Fruit fly (Drosophila melanogaster): Measurements from ENCODE around the gene sgg.

DNA sequence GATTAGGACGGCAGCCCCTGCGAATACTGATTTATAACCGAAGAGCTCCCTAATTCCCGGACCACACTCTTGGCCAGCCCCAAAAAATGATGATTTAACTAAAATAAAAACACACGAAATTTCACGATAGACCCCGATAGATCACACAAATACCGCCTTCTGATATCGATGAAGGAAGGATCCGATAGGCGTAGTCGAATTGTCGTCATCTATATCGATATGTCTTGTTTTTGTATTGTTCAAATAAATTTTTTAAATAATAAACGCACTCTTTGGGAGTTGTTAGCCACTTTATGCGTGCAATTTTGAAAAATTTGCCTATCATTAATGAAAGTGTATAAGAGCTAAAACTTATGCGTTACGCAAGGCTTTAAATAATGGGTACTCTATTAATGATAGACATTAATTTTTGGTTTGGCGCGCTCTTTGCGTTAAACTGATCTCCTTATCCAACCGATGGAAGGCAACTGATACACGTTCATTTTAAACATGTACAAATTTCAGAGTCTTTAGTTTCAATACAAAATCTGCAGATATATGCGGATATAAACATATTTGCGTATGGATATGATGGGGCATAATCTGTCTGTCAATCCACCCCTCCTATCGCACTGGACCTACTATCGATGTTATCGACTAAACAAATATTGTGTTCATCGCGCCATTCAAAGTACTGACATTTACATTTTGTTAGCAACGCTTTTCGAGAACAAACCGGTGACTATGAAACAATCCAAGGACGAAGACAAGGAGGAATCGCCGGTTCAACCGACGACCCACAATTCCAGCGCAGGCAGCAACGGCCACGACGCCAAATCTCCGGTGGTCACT is 64.5 kb downstream of the sgg start, which contains the start of the genes Spg7 and Lint-O:
- TF ChIP-seq CG7987 (GFP tag; optimal IDR thresholded peaks at IDR 0.05) (no peak), Hmx (GFP tag; optimal IDR thresholded peaks at IDR 0.05) (no peak), Opbp (GFP tag; IDR thresholded peaks at IDR 0.05; ENCODE audit: partially characterized antibody) (peak; percentile 84), CG12104 (GFP tag; optimal IDR thresholded peaks at IDR 0.05) (no peak), E2f1 (GFP tag; IDR thresholded peaks at IDR 0.05) (no peak), CG7786 (GFP tag; optimal IDR thresholded peaks at IDR 0.05) (no peak), Kr (GFP tag; optimal IDR thresholded peaks at IDR 0.05) (no peak)

All from whole organism, embryonic.